Worm (Caenorhabditis elegans): ENCODE measurements around the gene T04H1.5.

The T04H1.5 gene

DNA sequence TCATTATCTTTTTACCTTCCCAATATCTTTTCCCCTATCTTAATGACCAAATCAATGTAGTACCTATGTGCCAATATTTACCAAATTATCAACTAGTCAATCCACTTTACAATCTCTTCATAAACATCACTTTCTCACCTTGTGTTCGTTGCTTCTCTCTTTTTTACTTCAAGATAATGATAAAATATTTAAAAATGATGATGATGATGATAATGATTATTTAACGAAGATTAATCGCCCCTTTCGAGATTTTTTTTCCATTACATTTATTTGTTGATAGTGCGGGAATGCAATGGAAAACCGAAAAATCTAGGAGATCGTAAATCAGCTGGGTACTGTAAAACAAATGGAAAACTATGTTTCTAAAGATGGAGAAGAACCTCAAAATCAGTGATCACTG lies 43.0 kb downstream of the T04H1.5 start:
- TF ChIP-seq elt-3 (tag; optimal IDR thresholded peaks at IDR 0.05) (peak in 2 of 3 experiments; percentile 23 to 49), nhr-25 (tag; optimal IDR thresholded peaks at IDR 0.05) (peak; percentile 4), ama-1 (optimal IDR thresholded peaks at IDR 0.05) (no peak)

DNA sequence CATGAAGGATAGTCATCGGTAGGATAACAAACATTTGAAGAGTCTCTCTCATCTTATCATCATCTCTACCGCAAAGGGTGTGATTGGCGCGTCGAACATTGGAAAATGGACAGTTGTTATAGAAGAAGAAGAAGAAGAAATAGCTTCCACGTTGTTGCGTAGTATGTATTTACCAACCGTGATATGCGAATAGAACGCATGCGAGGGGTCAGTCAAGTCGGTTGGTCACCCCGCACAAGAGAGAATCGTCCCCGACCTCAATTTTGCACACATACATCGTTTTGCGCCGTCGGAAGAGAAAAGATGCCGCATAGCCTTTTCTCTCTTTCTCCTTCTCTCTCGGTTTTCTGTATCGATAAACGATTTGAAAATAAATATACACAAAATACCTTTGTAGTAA lies 43.9 kb downstream of the T04H1.5 start:
- no peak for TF ChIP-seq skn-1 (tag; optimal IDR thresholded peaks at IDR 0.05)
- TF ChIP-seq nhr-23 (tag; optimal IDR thresholded peaks at IDR 0.05), result peak; percentile 80
- TF ChIP-seq fos-1 (tag; optimal IDR thresholded peaks at IDR 0.05), result no peak
- no peak for TF ChIP-seq snpc-4 (tag; optimal IDR thresholded peaks at IDR 0.05)
- TF ChIP-seq nhr-77 (tag; optimal IDR thresholded peaks at IDR 0.05), result no peak
- no peak for TF ChIP-seq sea-2 (GFP tag; optimal IDR thresholded peaks at IDR 0.05)
- TF ChIP-seq fkh-2 (tag; optimal IDR thresholded peaks at IDR 0.05), result no peak
- no peak for TF ChIP-seq fkh-10 (GFP tag; optimal IDR thresholded peaks at IDR 0.05)
- peak; percentile 2 for TF ChIP-seq nhr-43 (tag; optimal IDR thresholded peaks at IDR 0.05; ENCODE audit: poor library complexity, severe bottlenecking)

ce11 chrV:12295520-12295919 lies 44.4 kb downstream of the T04H1.5 start:
- TF ChIP-seq elt-1 (tag; optimal IDR thresholded peaks at IDR 0.05) (peak; percentile 28), nhr-237 (tag; optimal IDR thresholded peaks at IDR 0.05) (no peak)

- TF ChIP-seq ZK546.5 (tag; optimal IDR thresholded peaks at IDR 0.05) (no peak), unc-62 (GFP tag; optimal IDR thresholded peaks at IDR 0.05) (no peak), nhr-237 (tag; optimal IDR thresholded peaks at IDR 0.05) (no peak), mdl-1 (tag; optimal IDR thresholded peaks at IDR 0.05) (no peak), daf-12 (tag; optimal IDR thresholded peaks at IDR 0.05) (no peak), pqm-1 (tag; optimal IDR thresholded peaks at IDR 0.05) (peak; percentile 27), jun-1 (tag; optimal IDR thresholded peaks at IDR 0.05) (no peak), nhr-11 (tag; optimal IDR thresholded peaks at IDR 0.05) (no peak), fkh-2 (tag; optimal IDR thresholded peaks at IDR 0.05) (no peak), ceh-28 (tag; optimal IDR thresholded peaks at IDR 0.05) (no peak), elt-2 (tag; optimal IDR thresholded peaks at IDR 0.05) (peak; percentile 43), nhr-77 (tag; optimal IDR thresholded peaks at IDR 0.05) (no peak), mml-1 (tag; optimal IDR thresholded peaks at IDR 0.05) (no peak)
Measured at ce11 chrV:12296122-12296521, 45.0 kb downstream of the T04H1.5 start.

ce11 chrV:12296794-12297193 lies 45.7 kb downstream of the T04H1.5 start:
- peak; percentile 52 for TF ChIP-seq nhr-25 (tag; optimal IDR thresholded peaks at IDR 0.05)
- TF ChIP-seq nhr-23 (tag; optimal IDR thresholded peaks at IDR 0.05), result peak; percentile 5
- no peak for TF ChIP-seq elt-3 (tag; optimal IDR thresholded peaks at IDR 0.05)
- TF ChIP-seq elt-1 (tag; optimal IDR thresholded peaks at IDR 0.05), result peak; percentile 16
- peak; percentile 6 for TF ChIP-seq nhr-43 (tag; optimal IDR thresholded peaks at IDR 0.05; ENCODE audit: poor library complexity, severe bottlenecking)
- TF ChIP-seq unc-39 (tag; optimal IDR thresholded peaks at IDR 0.05), result no peak
- no peak for TF ChIP-seq lin-39 (tag; optimal IDR thresholded peaks at IDR 0.05)

DNA sequence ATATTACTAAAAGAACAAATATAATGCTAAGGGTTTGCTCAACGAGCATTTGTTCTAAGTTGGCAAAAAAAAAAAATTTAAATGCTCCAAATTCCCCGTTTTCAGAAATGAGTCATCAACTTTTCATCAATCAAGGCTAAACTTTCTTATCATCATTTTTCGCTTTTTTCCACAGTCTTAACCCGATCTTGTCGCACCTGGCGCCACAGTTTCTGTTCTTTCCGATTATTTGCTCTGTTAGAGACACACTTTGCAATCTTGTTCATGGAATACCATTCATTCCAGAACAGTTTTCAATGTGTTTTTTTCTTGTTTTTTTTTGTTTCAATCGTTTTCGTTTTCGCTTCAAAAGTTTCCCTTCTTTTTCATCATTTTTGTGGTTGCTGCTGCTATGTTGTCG lies 47.0 kb downstream of the T04H1.5 start:
- peak; percentile 49 for TF ChIP-seq ama-1 (optimal IDR thresholded peaks at IDR 0.05)
- TF ChIP-seq pha-4 (tag; optimal IDR thresholded peaks at IDR 0.05), result peak; percentile 33
- peak; percentile 72 for TF ChIP-seq elt-2 (tag; optimal IDR thresholded peaks at IDR 0.05)
- TF ChIP-seq aly-2 (tag; optimal IDR thresholded peaks at IDR 0.05), result no peak
- peak; percentile 59 for TF ChIP-seq pqm-1 (tag; optimal IDR thresholded peaks at IDR 0.05)

ce11 chrV:12299244-12299766 lies 48.2 kb downstream of the T04H1.5 start:
- TF ChIP-seq nhr-23 (tag; optimal IDR thresholded peaks at IDR 0.05), result peak; percentile 23
- peak; percentile 79 for TF ChIP-seq elt-1 (tag; optimal IDR thresholded peaks at IDR 0.05)
- no peak for TF ChIP-seq elt-3 (tag; optimal IDR thresholded peaks at IDR 0.05)
- no peak for TF ChIP-seq nhr-43 (tag; optimal IDR thresholded peaks at IDR 0.05; ENCODE audit: poor library complexity, severe bottlenecking)
- no peak for TF ChIP-seq nhr-237 (tag; optimal IDR thresholded peaks at IDR 0.05)
- peak; percentile 68 for TF ChIP-seq pha-4 (tag; optimal IDR thresholded peaks at IDR 0.05)
- TF ChIP-seq ceh-16 (tag; optimal IDR thresholded peaks at IDR 0.05), result no peak
